Worm (Caenorhabditis elegans): ENCODE data around the gene ZK688.12.

DNA sequence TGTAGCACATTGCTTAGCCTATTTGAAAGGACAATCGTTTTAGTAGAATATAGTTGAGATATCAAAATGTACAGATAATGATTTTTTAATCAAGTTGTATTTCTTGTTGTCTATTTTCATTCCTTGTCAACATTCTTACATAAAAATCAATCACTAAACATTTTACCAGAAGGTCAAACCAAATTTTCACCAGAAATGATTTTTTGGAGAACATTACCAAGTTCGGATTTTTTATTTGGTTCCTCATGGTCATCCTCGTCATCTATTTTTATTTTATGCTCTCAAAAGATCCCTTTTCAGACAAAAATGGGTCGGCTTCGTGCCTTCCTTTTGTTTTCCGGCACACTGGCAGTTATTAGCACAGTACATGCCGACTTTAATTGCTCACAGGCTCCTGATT, 39.9 kb downstream of the ZK688.12 start, which contains the start of gene tyr-1:
- no peak for TF ChIP-seq hnd-1 (tag; optimal IDR thresholded peaks at IDR 0.05)
- no peak for TF ChIP-seq flt-1 (GFP tag; IDR thresholded peaks at IDR 0.05)
- no peak for TF ChIP-seq ama-1 (optimal IDR thresholded peaks at IDR 0.05)
- TF ChIP-seq pes-1 (GFP tag; IDR thresholded peaks at IDR 0.05) = no peak
- no peak for TF ChIP-seq tbx-37 (GFP tag; conservative IDR thresholded peaks at IDR 0.05)
- TF ChIP-seq hmbx-1 (tag; optimal IDR thresholded peaks at IDR 0.05) = no peak
- TF ChIP-seq ceh-36 (tag; optimal IDR thresholded peaks at IDR 0.05) = no peak
- TF ChIP-seq hmg-4 (GFP tag; optimal IDR thresholded peaks at IDR 0.05) = no peak
- TF ChIP-seq scrt-1 (GFP tag; IDR thresholded peaks at IDR 0.05) = no peak

Measured in whole organism, early embryonic.